Worm (Caenorhabditis elegans): ENCODE results near the gene moc-6.

- TF ChIP-seq snpc-4 (tag; optimal IDR thresholded peaks at IDR 0.05) (no peak), nhr-28 (tag; optimal IDR thresholded peaks at IDR 0.05) (no peak), nhr-12 (tag; optimal IDR thresholded peaks at IDR 0.05) (no peak), elt-3 (tag; optimal IDR thresholded peaks at IDR 0.05) (no peak)
Observed at ce11 chrIII:5193266-5193665, 2.5 kb upstream of the moc-6 start.

Data from whole organism, mixed stage, embryonic.